Worm (Caenorhabditis elegans) whole organism, midembryonic: Measurements from ENCODE around the gene rike-1.

Source experiments
- T22C8.4 ChIP-seq: fragments of 200-800 bp; sonication (Bioruptor generic); IDR thresholded peaks from 2 replicates; pipeline ENCODE4 v1.3.6; 2022; ENCODE audit warnings: missing genetic modification characterization, missing compliant biosample characterization
- cog-1 ChIP-seq: sonication (generic microtip); optimal IDR thresholded peaks from 2 replicates; lab custom pipeline; 2016; ENCODE audit warnings: missing genetic modification characterization, missing compliant biosample characterization
- flt-1 ChIP-seq: fragments of 200-800 bp; sonication (Bioruptor generic); IDR thresholded peaks from 2 replicates; pipeline ENCODE4 v1.3.6; 2022; ENCODE audit warnings: missing genetic modification characterization, missing compliant biosample characterization
- med-1 ChIP-seq: sonication (generic microtip); optimal IDR thresholded peaks from 2 replicates; lab custom pipeline; 2017; ENCODE audit warnings: missing genetic modification characterization, mild to moderate bottlenecking, missing compliant biosample characterization, antibody characterized with exemption, missing genetic modification reagents; ENCODE audit not compliant: insufficient read depth
- ref-1 ChIP-seq: fragments of 200-800 bp; sonication (Bioruptor generic); conservative IDR thresholded peaks from 2 replicates; pipeline ENCODE4 v1.3.6; 2022; ENCODE audit warnings: missing genetic modification reagents, missing genetic modification characterization, missing compliant biosample characterization
- tab-1 ChIP-seq: fragments of 200-800 bp; sonication (Bioruptor generic); IDR thresholded peaks from 2 replicates; pipeline ENCODE4 v1.3.6; 2022; ENCODE audit warnings: missing genetic modification characterization, missing compliant biosample characterization
- ztf-29 ChIP-seq: fragments of 200-800 bp; sonication (Bioruptor generic); IDR thresholded peaks from 2 replicates; pipeline ENCODE4 v1.3.6; 2022; ENCODE audit warnings: missing genetic modification reagents, missing genetic modification characterization, missing compliant biosample characterization

ce11 chrV:14594103-14594502, 48.4 kb upstream of the rike-1 start:
- TF ChIP-seq cog-1 (tag; lab: Kevin White, UChicago) (no peak), flt-1 (GFP tag; lab: Robert Waterston, UW) (no peak), med-1 (GFP tag; lab: Kevin White, UChicago) (no peak), ztf-29 (no peak), ref-1 (GFP tag; lab: Robert Waterston, UW) (no peak), T22C8.4 (GFP tag; lab: Robert Waterston, UW) (no peak), tab-1 (GFP tag; lab: Robert Waterston, UW) (no peak)
